Fruit fly (Drosophila melanogaster): ENCODE measurements around the gene nod.
"Not testable (repeated sequence)": the region's sequence is repeated elsewhere in the genome, so short reads cannot be mapped to it uniquely, and the experiment has no call there.

The nod gene

dm6 chrX:11569956-11570695, 10.4 kb upstream of the nod start, which contains the start of the genes Polr2A and CG11699:
Gene Polr2A, minus strand, starts transcription at chrX:11570326.
Gene CG11699, plus strand, starts transcription at chrX:11570621.
- TF ChIP-seq CG8478 (optimal IDR thresholded peaks at IDR 0.05) = no peak
- TF ChIP-seq CTCF (optimal IDR thresholded peaks at IDR 0.05) = no peak

DNA sequence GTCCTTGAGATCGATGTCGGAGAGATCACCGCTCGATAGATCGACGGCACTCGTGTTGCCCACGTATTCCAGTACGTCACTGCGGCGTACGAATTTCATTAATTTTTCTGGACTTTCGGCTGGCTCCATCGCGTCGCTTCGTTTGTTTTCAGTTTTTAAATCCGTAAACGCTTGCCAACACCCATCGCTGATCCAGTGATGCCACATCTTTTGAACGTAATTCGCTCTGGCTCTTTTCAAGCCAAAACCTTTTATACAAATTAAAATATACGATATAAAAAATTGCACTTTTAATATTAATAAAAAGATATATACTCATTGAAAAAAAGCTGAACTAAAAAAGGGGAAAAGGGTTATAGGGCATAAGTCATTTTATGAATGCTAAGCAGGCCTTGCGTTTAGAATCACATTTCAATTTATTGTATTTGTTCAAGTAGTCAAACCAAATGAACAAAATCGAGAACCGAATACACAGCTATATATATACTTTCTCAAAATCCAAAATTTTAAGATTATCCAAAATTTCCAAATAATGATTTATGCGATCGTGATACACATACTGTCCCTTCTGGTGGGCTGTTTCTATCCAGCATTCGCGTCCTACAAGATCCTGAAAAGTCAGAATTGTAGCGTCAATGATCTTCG, 8.2 kb upstream of the nod start, which contains the start of the genes Kmn1 and Reepl1:
Gene Kmn1, minus strand, starts transcription at position 173 of the 645 bp plus-strand sequence.
Gene Reepl1, plus strand, starts transcription at position 438 of the 645 bp plus-strand sequence.
- no peak for TF ChIP-seq CG8478 (optimal IDR thresholded peaks at IDR 0.05)
- TF ChIP-seq CTCF (optimal IDR thresholded peaks at IDR 0.05) = no peak

dm6 chrX:11573529-11573928, 7.0 kb upstream of the nod start, which contains the start of gene CG11696:
Gene CG11696, plus strand, starts transcription at chrX:11573731.
- no peak for TF ChIP-seq CG8478 (optimal IDR thresholded peaks at IDR 0.05)
- TF ChIP-seq CTCF (optimal IDR thresholded peaks at IDR 0.05) = no peak

DNA sequence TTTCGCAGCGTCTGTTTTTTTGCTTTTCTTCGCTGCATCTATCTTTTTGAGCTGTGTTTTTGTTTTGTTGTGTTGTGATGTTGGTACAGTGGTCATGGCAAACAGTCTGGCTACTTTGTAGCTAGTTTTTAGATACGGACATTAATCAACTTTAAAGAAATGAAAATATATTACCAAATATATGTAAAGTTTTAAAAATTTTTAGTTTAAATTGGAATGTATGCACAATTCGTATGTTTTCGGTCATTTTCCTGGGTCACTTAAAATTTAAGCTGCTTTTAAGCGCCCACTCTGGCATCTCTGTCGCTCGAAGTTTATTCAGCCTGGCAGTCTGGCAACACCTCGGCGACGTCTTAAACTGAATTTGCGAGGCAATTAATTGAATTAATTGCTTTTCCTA, 4.0 kb upstream of the nod start, which contains the start of gene CG11695:
Gene CG11695, plus strand, starts transcription at position 344 of the 400 bp plus-strand sequence.
- TF ChIP-seq CTCF (optimal IDR thresholded peaks at IDR 0.05) (no peak), CG8478 (optimal IDR thresholded peaks at IDR 0.05) (no peak)

dm6 chrX:11578841-11579240, 1.7 kb upstream of the nod start:
- no peak for TF ChIP-seq CG8478 (optimal IDR thresholded peaks at IDR 0.05)
- TF ChIP-seq CTCF (optimal IDR thresholded peaks at IDR 0.05) = no peak

dm6 chrX:11584075-11584474, 3.5 kb downstream of the nod start, which contains the start of gene pkm:
Gene pkm, minus strand, starts transcription at chrX:11584175.
- TF ChIP-seq CTCF (optimal IDR thresholded peaks at IDR 0.05) (no peak), CG8478 (optimal IDR thresholded peaks at IDR 0.05) (no peak)

DNA sequence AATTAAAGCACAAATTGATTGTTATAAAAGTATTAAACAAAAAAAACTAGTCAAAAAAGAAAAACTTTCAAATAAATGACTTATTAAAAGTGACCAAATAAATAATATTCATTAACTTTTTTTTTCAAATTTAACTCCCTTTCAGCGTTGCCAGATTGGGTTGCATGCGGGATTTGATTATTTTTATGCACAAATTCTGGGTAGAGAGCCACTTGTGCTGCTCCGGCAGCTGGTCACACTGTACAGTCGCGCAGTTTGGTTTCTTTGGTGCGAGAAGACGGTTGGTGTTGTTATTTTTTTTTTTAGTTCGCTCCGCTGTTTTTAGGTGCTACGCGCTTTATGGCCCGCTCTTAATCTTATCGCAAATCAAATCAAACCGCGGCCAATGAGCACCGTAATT, 19.0 kb downstream of the nod start, which contains the start of gene rho-4:
Gene rho-4, plus strand, starts transcription at position 250 of the 400 bp plus-strand sequence.
- TF ChIP-seq CTCF, CG8478 (optimal IDR thresholded peaks at IDR 0.05): not testable (repeated sequence)

DNA sequence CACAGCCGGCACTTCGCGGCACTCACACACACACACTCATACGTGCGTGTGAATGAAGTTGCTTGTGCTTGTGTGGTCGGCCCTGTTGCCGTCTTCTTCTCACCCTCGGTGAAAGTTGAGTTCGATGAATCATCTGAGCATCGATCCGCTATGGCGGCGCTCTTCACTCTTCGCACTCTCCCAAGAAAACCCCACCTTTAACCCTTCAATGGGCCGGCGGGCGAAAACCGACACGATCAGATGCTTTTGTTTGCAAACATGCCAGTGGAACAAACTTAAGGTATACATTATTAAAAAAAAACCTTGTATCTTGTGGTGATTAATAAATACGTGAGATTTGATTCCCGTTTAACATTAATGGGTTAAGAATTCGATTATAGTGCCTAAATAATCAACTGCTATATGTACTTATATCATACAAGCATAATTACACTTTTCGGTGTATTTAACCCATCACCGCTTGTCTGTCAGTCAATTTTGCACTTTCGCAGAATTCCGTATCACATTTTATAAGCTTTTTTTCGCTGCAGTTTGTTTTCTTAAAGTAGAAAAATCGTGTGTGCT, 20.3 kb downstream of the nod start:
- TF ChIP-seq CG8478 (optimal IDR thresholded peaks at IDR 0.05) (no peak), CTCF (optimal IDR thresholded peaks at IDR 0.05) (no peak)

DNA sequence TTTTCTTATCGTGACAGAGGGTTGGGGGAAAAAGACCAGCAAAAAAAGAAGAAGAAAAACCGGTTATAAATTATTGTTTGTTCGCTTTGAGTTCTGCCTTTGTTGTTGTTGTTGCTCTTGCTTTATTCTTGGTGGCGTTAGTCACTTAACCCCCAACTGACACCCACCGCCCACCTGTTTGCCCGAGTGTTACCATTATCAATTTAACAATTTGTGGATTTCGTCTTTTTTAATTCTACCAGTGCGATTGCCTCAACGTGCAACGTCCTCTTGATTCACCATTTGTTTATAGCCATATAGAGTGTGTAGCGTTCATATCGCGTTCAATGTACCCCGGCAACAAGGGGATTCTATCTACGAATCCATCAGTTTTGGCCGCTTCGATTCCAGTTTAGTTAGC, 20.8 kb downstream of the nod start:
- no peak for TF ChIP-seq CG8478 (optimal IDR thresholded peaks at IDR 0.05)
- TF ChIP-seq CTCF (optimal IDR thresholded peaks at IDR 0.05) = no peak

- TF ChIP-seq CG8478 (optimal IDR thresholded peaks at IDR 0.05) (no peak), CTCF (optimal IDR thresholded peaks at IDR 0.05) (no peak)
These were observed 23.5 kb downstream of the nod start, which contains the start of gene CG2533 for dm6 chrX:11604094-11604493. Gene CG2533, minus strand, starts transcription at chrX:11604194.

DNA sequence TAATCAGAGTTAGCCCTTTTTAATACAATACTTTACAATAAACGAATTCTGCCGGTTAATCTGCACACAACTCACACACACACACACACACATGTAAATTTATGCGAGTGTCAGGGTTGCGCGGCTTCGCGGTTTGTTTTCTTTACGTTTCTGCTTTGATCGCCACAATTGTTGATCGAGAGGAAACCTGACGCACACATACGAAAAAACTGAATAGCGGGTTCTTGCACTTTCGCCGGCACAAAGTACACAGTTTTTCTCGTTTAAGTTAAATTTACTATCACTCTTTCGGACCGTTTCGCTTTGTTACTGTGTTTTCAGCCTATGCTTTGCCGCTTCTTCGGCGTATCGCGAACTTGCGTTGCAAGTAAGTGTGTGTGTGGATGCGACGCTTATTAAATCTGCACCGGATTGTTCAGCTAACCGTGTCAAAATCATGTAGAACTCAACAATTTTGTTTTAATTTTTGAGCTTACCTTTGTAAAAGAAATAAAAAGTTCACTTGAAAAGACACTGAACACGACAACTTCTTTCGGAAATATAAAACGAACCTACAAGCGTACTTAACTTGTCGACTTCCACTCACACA, 30.6 kb downstream of the nod start:
- no peak for TF ChIP-seq CG8478 (optimal IDR thresholded peaks at IDR 0.05)
- no peak for TF ChIP-seq CTCF (optimal IDR thresholded peaks at IDR 0.05)

- TF ChIP-seq CG8478 (optimal IDR thresholded peaks at IDR 0.05) (no peak), CTCF (optimal IDR thresholded peaks at IDR 0.05) (no peak)
These were observed 31.1 kb downstream of the nod start, which contains the start of the genes CG2247 and CG1703 for dm6 chrX:11611645-11612079. Gene CG2247, minus strand, starts transcription at chrX:11611652. Gene CG1703, plus strand, starts transcription at chrX:11611927.

dm6 chrX:11615652-11616495, 35.3 kb downstream of the nod start, which contains the start of the genes RPA3 and Met:
Gene RPA3, minus strand, starts transcription at chrX:11615840.
Gene Met, plus strand, starts transcription at chrX:11616124.
- TF ChIP-seq CG8478 (optimal IDR thresholded peaks at IDR 0.05) (no peak), CTCF (optimal IDR thresholded peaks at IDR 0.05) (no peak)

dm6 chrX:11616496-11616952, 36.0 kb downstream of the nod start:
- TF ChIP-seq CTCF (optimal IDR thresholded peaks at IDR 0.05) (no peak), CG8478 (optimal IDR thresholded peaks at IDR 0.05) (no peak)

All from S2 (cell line).